Worm (Caenorhabditis elegans) whole organism, mixed stage, embryonic: ENCODE measurements around the gene F31E9.3.

Experiments
- M03D4.4 ChIP-seq: sonication (generic microtip); optimal IDR thresholded peaks from 2 replicates; lab custom pipeline; 2017; ENCODE audit warnings: mild to moderate bottlenecking, missing genetic modification characterization, missing compliant biosample characterization
- bed-3 ChIP-seq: fragments of 200-800 bp; sonication (Bioruptor generic); optimal IDR thresholded peaks from 3 replicates; lab custom pipeline; 2018; ENCODE audit warnings: mild to moderate bottlenecking, missing genetic modification characterization, moderate library complexity, missing compliant biosample characterization
- blmp-1 ChIP-seq: fragments of 150-350 bp; optimal IDR thresholded peaks from 2 replicates; lab custom pipeline; 2014; ENCODE audit warnings: missing biosample characterization, missing genetic modification characterization
- ceh-39 ChIP-seq: fragments of 150-350 bp; optimal IDR thresholded peaks from 2 replicates; lab custom pipeline; 2014; ENCODE audit warnings: missing biosample characterization, missing genetic modification characterization
- ceh-43 ChIP-seq: fragments of 200-800 bp; sonication (Bioruptor generic); optimal IDR thresholded peaks from 2 replicates; lab custom pipeline; 2018; ENCODE audit warnings: mild to moderate bottlenecking, missing genetic modification characterization, moderate library complexity, missing compliant biosample characterization
- ceh-83 ChIP-seq: fragments of 200-800 bp; sonication (Bioruptor generic); optimal IDR thresholded peaks from 2 replicates; lab custom pipeline; 2018; ENCODE audit warnings: mild to moderate bottlenecking, missing genetic modification characterization, missing compliant biosample characterization
- ces-1 ChIP-seq: fragments of 150-350 bp; optimal IDR thresholded peaks from 2 replicates; lab custom pipeline; 2014; ENCODE audit warnings: missing biosample characterization, missing genetic modification reagents, missing genetic modification characterization
- cnd-1 ChIP-seq: fragments of 200-800 bp; sonication (Bioruptor generic); optimal IDR thresholded peaks from 2 replicates; lab custom pipeline; 2018; ENCODE audit warnings: mild to moderate bottlenecking, missing genetic modification characterization, missing compliant biosample characterization
- drap-1 ChIP-seq: fragments of 200-800 bp; sonication (Bioruptor generic); optimal IDR thresholded peaks from 3 replicates; lab custom pipeline; 2018; ENCODE audit warnings: mild to moderate bottlenecking, missing genetic modification characterization, missing compliant biosample characterization
- elt-1 ChIP-seq: sonication (generic microtip); optimal IDR thresholded peaks from 2 replicates; lab custom pipeline; 2017; ENCODE audit warnings: missing genetic modification characterization, mild to moderate bottlenecking, missing compliant biosample characterization, antibody characterized with exemption, moderate library complexity, borderline replicate concordance; ENCODE audit not compliant: insufficient read depth
- elt-3 ChIP-seq: fragments of 150-350 bp; optimal IDR thresholded peaks from 2 replicates; lab custom pipeline; 2014; ENCODE audit warnings: missing biosample characterization, missing genetic modification characterization
- flh-1 ChIP-seq: fragments of 200-800 bp; sonication (Bioruptor generic); optimal IDR thresholded peaks from 2 replicates; lab custom pipeline; 2018; ENCODE audit warnings: mild to moderate bottlenecking, missing genetic modification characterization, moderate library complexity, missing compliant biosample characterization
- ham-2 ChIP-seq: fragments of 200-800 bp; sonication (Bioruptor generic); optimal IDR thresholded peaks from 2 replicates; lab custom pipeline; 2018; ENCODE audit warnings: mild to moderate bottlenecking, missing genetic modification characterization, missing compliant biosample characterization
- hlh-1 ChIP-seq: fragments of 150-350 bp; optimal IDR thresholded peaks from 2 replicates; lab custom pipeline; 2014; ENCODE audit warnings: missing biosample characterization, missing genetic modification reagents, missing genetic modification characterization
- lin-32 ChIP-seq: fragments of 200-800 bp; sonication (Bioruptor generic); optimal IDR thresholded peaks from 2 replicates; lab custom pipeline; 2018; ENCODE audit warnings: mild to moderate bottlenecking, missing genetic modification characterization, missing compliant biosample characterization
- lsy-2 ChIP-seq: fragments of 150-350 bp; optimal IDR thresholded peaks from 2 replicates; lab custom pipeline; 2014; ENCODE audit warnings: missing biosample characterization, missing genetic modification characterization
- mab-5 ChIP-seq: fragments of 150-350 bp; optimal IDR thresholded peaks from 2 replicates; lab custom pipeline; 2014; ENCODE audit warnings: missing biosample characterization, missing genetic modification characterization
- mls-2 ChIP-seq: sonication (generic microtip); optimal IDR thresholded peaks from 2 replicates; lab custom pipeline; 2016; ENCODE audit warnings: mild to moderate bottlenecking, missing genetic modification characterization, moderate library complexity, missing compliant biosample characterization
- nhr-12 ChIP-seq: fragments of 150-350 bp; optimal IDR thresholded peaks from 2 replicates; lab custom pipeline; 2014; ENCODE audit warnings: missing biosample characterization, missing genetic modification characterization
- nhr-237 ChIP-seq: fragments of 150-350 bp; optimal IDR thresholded peaks from 2 replicates; lab custom pipeline; 2014; ENCODE audit warnings: missing biosample characterization, missing genetic modification characterization
- nhr-28 ChIP-seq: fragments of 150-350 bp; optimal IDR thresholded peaks from 2 replicates; lab custom pipeline; 2014; ENCODE audit warnings: missing biosample characterization, missing genetic modification characterization
- nhr-76 ChIP-seq: sonication (generic microtip); optimal IDR thresholded peaks from 2 replicates; lab custom pipeline; 2017; ENCODE audit warnings: missing biosample characterization, missing genetic modification characterization
- pha-4 ChIP-seq: fragments of 150-350 bp; optimal IDR thresholded peaks from 2 replicates; lab custom pipeline; 2018; ENCODE audit warnings: missing biosample characterization, missing genetic modification reagents, missing genetic modification characterization
- sem-2 ChIP-seq: fragments of 200-800 bp; sonication (Bioruptor generic); optimal IDR thresholded peaks from 2 replicates; lab custom pipeline; 2018; ENCODE audit warnings: mild to moderate bottlenecking, missing genetic modification characterization, missing compliant biosample characterization
- snpc-4 ChIP-seq: fragments of 150-350 bp; optimal IDR thresholded peaks from 2 replicates; lab custom pipeline; 2014; ENCODE audit warnings: missing biosample characterization, missing genetic modification characterization
- sptf-1 ChIP-seq: sonication (generic microtip); optimal IDR thresholded peaks from 2 replicates; lab custom pipeline; 2017; ENCODE audit warnings: mild to moderate bottlenecking, missing genetic modification characterization, moderate library complexity, missing compliant biosample characterization
- tbx-8 ChIP-seq: fragments of 200-800 bp; sonication (Bioruptor generic); optimal IDR thresholded peaks from 2 replicates; lab custom pipeline; 2018; ENCODE audit warnings: mild to moderate bottlenecking, missing genetic modification characterization, moderate library complexity, missing compliant biosample characterization
- unc-120 ChIP-seq: sonication (generic microtip); optimal IDR thresholded peaks from 2 replicates; lab custom pipeline; 2017; ENCODE audit warnings: missing genetic modification characterization, missing compliant biosample characterization; ENCODE audit not compliant: poor library complexity, severe bottlenecking
- unc-39 ChIP-seq: fragments of 150-350 bp; optimal IDR thresholded peaks from 2 replicates; lab custom pipeline; 2014; ENCODE audit warnings: missing biosample characterization, missing genetic modification characterization
- zip-8 ChIP-seq: fragments of 150-350 bp; optimal IDR thresholded peaks from 2 replicates; lab custom pipeline; 2014; ENCODE audit warnings: missing biosample characterization, missing genetic modification characterization
- ztf-11 ChIP-seq: fragments of 150-350 bp; optimal IDR thresholded peaks from 2 replicates; lab custom pipeline; 2014; ENCODE audit warnings: missing biosample characterization, missing genetic modification characterization

F31E9.3 gene

ce11 chrV:17322397-17322909 lies at the start of gene F31E9.3:
Gene F31E9.3 (plus strand): TSS chrV:17322590.
- TF ChIP-seq hlh-1 (tag; lab: Kevin White, UChicago), result no peak
- TF ChIP-seq mab-5 (tag; lab: Kevin White, UChicago), result no peak
- no peak for TF ChIP-seq blmp-1 (tag; lab: Kevin White, UChicago)

- TF ChIP-seq unc-120 (no peak), nhr-28 (tag; lab: Kevin White, UChicago) (no peak), nhr-237 (no peak)
These were observed 49.1 kb upstream of the F31E9.3 start, which contains the start of gene K10G4.10 for ce11 chrV:17273249-17273648. Gene K10G4.10 (plus strand): TSS chrV:17273549.

- no peak for TF ChIP-seq M03D4.4 (tag; lab: Kevin White, UChicago)
- no peak for TF ChIP-seq ceh-83 (GFP tag; lab: Kevin White, UChicago)
- no peak for TF ChIP-seq mls-2 (tag; lab: Kevin White, UChicago)
- TF ChIP-seq flh-1 (GFP tag; lab: Kevin White, UChicago), result no peak
- no peak for TF ChIP-seq bed-3
- TF ChIP-seq snpc-4 (tag; lab: Kevin White, UChicago), result no peak
- TF ChIP-seq, all 35 proteins: peak for 0
These were observed 38.2 kb upstream of the F31E9.3 start for ce11 chrV:17284159-17284558.

ce11 chrV:17292740-17293139 lies 29.6 kb upstream of the F31E9.3 start:
- no peak for TF ChIP-seq bed-3
- TF ChIP-seq tbx-8 (GFP tag; lab: Kevin White, UChicago), result no peak
- no peak for TF ChIP-seq lin-32
- TF ChIP-seq elt-3 (tag; lab: Kevin White, UChicago), result no peak
- TF ChIP-seq pha-4 (tag; lab: Kevin White, UChicago), result no peak
- TF ChIP-seq sptf-1 (tag; lab: Kevin White, UChicago), result no peak
- TF ChIP-seq, all 35 proteins: peak for 0

ce11 chrV:17296443-17296842 lies 25.9 kb upstream of the F31E9.3 start:
- TF ChIP-seq sem-2 (GFP tag; lab: Kevin White, UChicago) (no peak), tbx-8 (GFP tag; lab: Kevin White, UChicago) (no peak), ceh-39 (tag; lab: Kevin White, UChicago) (no peak), mab-5 (tag; lab: Kevin White, UChicago) (no peak), bed-3 (no peak), cnd-1 (tag; lab: Kevin White, UChicago) (no peak), unc-120 (no peak), lsy-2 (tag; lab: Kevin White, UChicago) (no peak)

ce11 chrV:17298657-17299056 lies 23.7 kb upstream of the F31E9.3 start:
- TF ChIP-seq zip-8, result no peak
- no peak for TF ChIP-seq ham-2 (GFP tag; lab: Kevin White, UChicago)
- TF ChIP-seq ceh-43, result no peak
- no peak for TF ChIP-seq bed-3
- no peak for TF ChIP-seq ces-1 (GFP tag; lab: Kevin White, UChicago)
- TF ChIP-seq elt-1, result no peak
- TF ChIP-seq unc-39 (tag; lab: Kevin White, UChicago), result no peak
- TF ChIP-seq blmp-1 (tag; lab: Kevin White, UChicago), result no peak
- no peak for TF ChIP-seq ztf-11 (tag; lab: Kevin White, UChicago)

ce11 chrV:17301375-17301774 lies 21.0 kb upstream of the F31E9.3 start, which contains the start of gene K10G4.5:
Gene K10G4.5 (minus strand): TSS chrV:17301475.
- no peak for TF ChIP-seq drap-1 (GFP tag; lab: Kevin White, UChicago)
- TF ChIP-seq cnd-1 (tag; lab: Kevin White, UChicago), result no peak
- TF ChIP-seq tbx-8 (GFP tag; lab: Kevin White, UChicago), result no peak
- TF ChIP-seq ces-1 (GFP tag; lab: Kevin White, UChicago), result no peak
- TF ChIP-seq nhr-12 (tag; lab: Kevin White, UChicago), result no peak
- no peak for TF ChIP-seq lsy-2 (tag; lab: Kevin White, UChicago)
- TF ChIP-seq snpc-4 (tag; lab: Kevin White, UChicago), result no peak
- no peak for TF ChIP-seq nhr-76
- no peak for TF ChIP-seq mls-2 (tag; lab: Kevin White, UChicago)
- TF ChIP-seq pha-4 (tag; lab: Kevin White, UChicago), result no peak
- no peak for TF ChIP-seq sem-2 (GFP tag; lab: Kevin White, UChicago)
- TF ChIP-seq, all 35 proteins: peak for 0
